Worm (Caenorhabditis elegans) whole organism, L3 larva: Measurements from ENCODE around the gene ZK622.1.
A peak's percentile ranks its signal among the peaks of the same experiment; 100 is the strongest.

Experiments used
- R02D3.7 ChIP-seq: fragments of 150-350 bp; optimal IDR thresholded peaks from 2 replicates; lab custom pipeline; 2014; ENCODE audit warnings: missing biosample characterization, missing genetic modification characterization
- ZK546.5 ChIP-seq: sonication (generic microtip); optimal IDR thresholded peaks from 2 replicates; lab custom pipeline; 2017; ENCODE audit warnings: missing biosample characterization, missing genetic modification characterization
- aly-2 ChIP-seq: fragments of 150-350 bp; optimal IDR thresholded peaks from 2 replicates; lab custom pipeline; 2014; ENCODE audit warnings: missing biosample characterization, missing genetic modification characterization
- ama-1 ChIP-seq: fragments of 150-350 bp; optimal IDR thresholded peaks from 2 replicates; lab custom pipeline; 2018
- ceh-16 ChIP-seq: sonication (generic microtip); optimal IDR thresholded peaks from 2 replicates; lab custom pipeline; 2017; ENCODE audit warnings: missing biosample characterization, missing genetic modification characterization
- ceh-28 ChIP-seq: fragments of 150-350 bp; optimal IDR thresholded peaks from 2 replicates; lab custom pipeline; 2014; ENCODE audit warnings: missing biosample characterization, missing genetic modification reagents, missing genetic modification characterization
- ceh-82 ChIP-seq: fragments of 150-350 bp; optimal IDR thresholded peaks from 2 replicates; lab custom pipeline; 2014; ENCODE audit warnings: missing biosample characterization, missing genetic modification characterization
- ceh-9 ChIP-seq: sonication (generic microtip); optimal IDR thresholded peaks from 2 replicates; lab custom pipeline; 2018; ENCODE audit warnings: missing biosample characterization, missing genetic modification characterization
- daf-12 ChIP-seq: fragments of 150-350 bp; optimal IDR thresholded peaks from 2 replicates; lab custom pipeline; 2014; ENCODE audit warnings: missing biosample characterization, missing genetic modification reagents, missing genetic modification characterization
- egl-27 ChIP-seq: sonication (generic microtip); optimal IDR thresholded peaks from 4 replicates; lab custom pipeline; 2017; ENCODE audit warnings: missing biosample characterization, missing genetic modification reagents, missing genetic modification characterization
- egl-5 ChIP-seq: fragments of 150-350 bp; optimal IDR thresholded peaks from 2 replicates; lab custom pipeline; 2017; ENCODE audit warnings: missing biosample characterization, missing genetic modification reagents, missing genetic modification characterization, inconsistent platforms
- elt-1 ChIP-seq: fragments of 150-350 bp; optimal IDR thresholded peaks from 2 replicates; lab custom pipeline; 2014; ENCODE audit warnings: missing biosample characterization, missing genetic modification characterization
- elt-2 ChIP-seq: sonication (generic microtip); optimal IDR thresholded peaks from 2 replicates; lab custom pipeline; 2016; ENCODE audit warnings: missing genetic modification reagents, mild to moderate bottlenecking, missing genetic modification characterization, missing compliant biosample characterization
- elt-3 ChIP-seq, 3 experiments: fragments of 150-350 bp in 1 of 3; sonication (generic microtip) in 2 of 3; optimal IDR thresholded peaks; 2 replicates in 2 of 3; 4 replicates in 1 of 3; lab custom pipeline; 2014 to 2017; ENCODE audit warnings: missing biosample characterization in 3 of 3, missing genetic modification characterization in 3 of 3
- eor-1 ChIP-seq, 2 experiments: fragments of 150-350 bp; optimal IDR thresholded peaks; 2 replicates each; lab custom pipeline; 2014 to 2018; ENCODE audit warnings: missing biosample characterization in 2 of 2, missing genetic modification characterization in 2 of 2
- fkh-10 ChIP-seq: sonication (generic microtip); optimal IDR thresholded peaks from 2 replicates; lab custom pipeline; 2017; ENCODE audit warnings: missing biosample characterization, missing genetic modification reagents, missing genetic modification characterization
- fkh-2 ChIP-seq: fragments of 150-350 bp; optimal IDR thresholded peaks from 2 replicates; lab custom pipeline; 2014; ENCODE audit warnings: missing biosample characterization, missing genetic modification reagents, missing genetic modification characterization
- fos-1 ChIP-seq: fragments of 150-350 bp; optimal IDR thresholded peaks from 2 replicates; lab custom pipeline; 2014; ENCODE audit warnings: missing biosample characterization, missing genetic modification characterization
- hmg-11 ChIP-seq: sonication (generic microtip); optimal IDR thresholded peaks from 2 replicates; lab custom pipeline; 2016; ENCODE audit warnings: missing genetic modification characterization, missing compliant biosample characterization
- jun-1 ChIP-seq: fragments of 150-350 bp; optimal IDR thresholded peaks from 2 replicates; lab custom pipeline; 2014; ENCODE audit warnings: missing biosample characterization, missing genetic modification reagents, missing genetic modification characterization
- lin-15B ChIP-seq: fragments of 150-350 bp; optimal IDR thresholded peaks from 2 replicates; lab custom pipeline; 2014; ENCODE audit warnings: missing biosample characterization, missing genetic modification characterization
- lin-39 ChIP-seq: fragments of 150-350 bp; optimal IDR thresholded peaks from 2 replicates; lab custom pipeline; 2018; ENCODE audit warnings: missing biosample characterization, missing genetic modification reagents, missing genetic modification characterization
- lsy-12 ChIP-seq: sonication (generic microtip); optimal IDR thresholded peaks from 2 replicates; lab custom pipeline; 2016; ENCODE audit warnings: mild to moderate bottlenecking, missing genetic modification characterization, missing compliant biosample characterization
- mml-1 ChIP-seq: fragments of 150-350 bp; sonication (generic microtip); optimal IDR thresholded peaks from 3 replicates; lab custom pipeline; 2014; ENCODE audit warnings: missing biosample characterization, missing genetic modification characterization
- nfya-1 ChIP-seq: sonication (generic microtip); optimal IDR thresholded peaks from 2 replicates; lab custom pipeline; 2017; ENCODE audit warnings: missing genetic modification characterization, mild to moderate bottlenecking, missing compliant biosample characterization, antibody characterized with exemption, moderate library complexity; ENCODE audit not compliant: insufficient read depth
- nhr-11 ChIP-seq: fragments of 150-350 bp; optimal IDR thresholded peaks from 2 replicates; lab custom pipeline; 2014; ENCODE audit warnings: missing biosample characterization, missing genetic modification characterization
- nhr-23 ChIP-seq: fragments of 150-350 bp; optimal IDR thresholded peaks from 2 replicates; lab custom pipeline; 2014; ENCODE audit warnings: missing biosample characterization, missing genetic modification reagents, missing genetic modification characterization
- nhr-237 ChIP-seq: fragments of 150-350 bp; optimal IDR thresholded peaks from 2 replicates; lab custom pipeline; 2014; ENCODE audit warnings: missing biosample characterization, missing genetic modification characterization
- nhr-25 ChIP-seq: sonication (generic microtip); optimal IDR thresholded peaks from 2 replicates; lab custom pipeline; 2017; ENCODE audit warnings: missing biosample characterization, missing genetic modification characterization
- nhr-43 ChIP-seq: sonication (generic microtip); optimal IDR thresholded peaks from 2 replicates; lab custom pipeline; 2016; ENCODE audit warnings: mild to moderate bottlenecking, missing genetic modification characterization, missing compliant biosample characterization; ENCODE audit not compliant: poor library complexity, severe bottlenecking
- nhr-67 ChIP-seq: fragments of 150-350 bp; optimal IDR thresholded peaks from 2 replicates; lab custom pipeline; 2014; ENCODE audit warnings: missing biosample characterization, missing genetic modification characterization
- nhr-76 ChIP-seq: fragments of 150-350 bp; sonication (generic microtip); optimal IDR thresholded peaks from 5 replicates; lab custom pipeline; 2014; ENCODE audit warnings: missing biosample characterization, missing genetic modification characterization
- nhr-77 ChIP-seq: fragments of 150-350 bp; optimal IDR thresholded peaks from 2 replicates; lab custom pipeline; 2014; ENCODE audit warnings: missing biosample characterization, missing genetic modification characterization
- pha-4 ChIP-seq: fragments of 150-350 bp; optimal IDR thresholded peaks from 2 replicates; lab custom pipeline; 2014; ENCODE audit warnings: missing biosample characterization, missing genetic modification reagents, missing genetic modification characterization
- pqm-1 ChIP-seq: fragments of 150-350 bp; optimal IDR thresholded peaks from 2 replicates; lab custom pipeline; 2017; ENCODE audit warnings: missing biosample characterization, missing genetic modification characterization, inconsistent platforms
- sea-2 ChIP-seq: fragments of 150-350 bp; sonication (generic microtip); optimal IDR thresholded peaks from 4 replicates; lab custom pipeline; 2014; ENCODE audit warnings: missing biosample characterization, missing genetic modification reagents, missing genetic modification characterization
- skn-1 ChIP-seq: fragments of 150-350 bp; optimal IDR thresholded peaks from 2 replicates; lab custom pipeline; 2014; ENCODE audit warnings: missing biosample characterization, missing genetic modification characterization
- snpc-4 ChIP-seq: fragments of 150-350 bp; optimal IDR thresholded peaks from 2 replicates; lab custom pipeline; 2014; ENCODE audit warnings: missing biosample characterization, missing genetic modification characterization
- tbx-2 ChIP-seq: sonication (generic microtip); optimal IDR thresholded peaks from 2 replicates; lab custom pipeline; 2016; ENCODE audit warnings: mild to moderate bottlenecking, missing genetic modification characterization, missing compliant biosample characterization
- unc-39 ChIP-seq: sonication (generic microtip); optimal IDR thresholded peaks from 4 replicates; lab custom pipeline; 2017; ENCODE audit warnings: missing biosample characterization, missing genetic modification characterization
- unc-62 ChIP-seq: fragments of 150-350 bp; sonication (generic microtip); optimal IDR thresholded peaks from 4 replicates; lab custom pipeline; 2014; ENCODE audit warnings: missing biosample characterization, missing genetic modification reagents, missing genetic modification characterization
- zag-1 ChIP-seq: fragments of 150-350 bp; optimal IDR thresholded peaks from 2 replicates; lab custom pipeline; 2014; ENCODE audit warnings: missing biosample characterization, missing genetic modification characterization
- ztf-11 ChIP-seq: fragments of 150-350 bp; optimal IDR thresholded peaks from 2 replicates; lab custom pipeline; 2014; ENCODE audit warnings: missing biosample characterization, missing genetic modification characterization

Gene ZK622.1

DNA sequence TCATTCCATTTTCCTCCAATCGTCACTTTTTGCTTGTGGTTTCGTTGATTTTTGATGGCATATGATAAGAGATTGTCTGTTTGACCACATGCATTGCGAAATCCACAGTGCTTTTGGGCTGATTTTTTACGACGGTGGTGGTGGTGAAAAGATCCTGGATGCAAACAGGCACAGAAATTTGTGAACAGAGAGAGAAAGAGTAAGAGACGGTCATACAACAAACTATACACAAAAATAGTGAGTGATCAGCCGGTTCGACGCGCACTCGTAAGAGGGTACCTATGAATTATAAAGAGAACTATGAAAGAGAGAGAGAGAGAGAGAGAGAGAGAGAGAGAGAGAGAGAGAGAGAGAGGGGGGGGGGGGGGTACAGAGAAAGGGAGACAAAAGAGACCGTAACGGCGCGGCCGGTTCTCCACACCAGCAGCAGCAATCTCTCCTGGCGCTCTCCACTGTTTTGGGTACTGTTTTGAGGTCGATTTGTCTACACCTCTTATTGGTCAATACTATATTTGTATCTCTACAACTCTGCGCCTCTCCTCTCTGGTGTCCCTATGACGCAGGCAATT is 28.2 kb downstream of the ZK622.1 start:
- TF ChIP-seq ceh-16 (tag; lab: Kevin White, UChicago) = no peak
- peak; percentile 83 for TF ChIP-seq lsy-12 (tag; lab: Kevin White, UChicago)
- no peak for TF ChIP-seq nhr-77 (tag; lab: Kevin White, UChicago)
- no peak for TF ChIP-seq sea-2 (GFP tag; lab: Kevin White, UChicago)
- peak; percentile 6 for TF ChIP-seq R02D3.7
- TF ChIP-seq nhr-76 (tag; lab: Kevin White, UChicago) = no peak
- TF ChIP-seq ztf-11 (tag; lab: Kevin White, UChicago) = no peak
- TF ChIP-seq nhr-67 = no peak
- TF ChIP-seq nfya-1 (tag; lab: Kevin White, UChicago) = peak; percentile 21
- peak; percentile 8 for TF ChIP-seq fos-1
- no peak for TF ChIP-seq ceh-82 (tag; lab: Kevin White, UChicago)
- no peak for TF ChIP-seq nhr-11
- TF ChIP-seq jun-1 = peak; percentile 82
- peak; percentile 25 for TF ChIP-seq pqm-1 (tag; lab: Kevin White, UChicago)
- TF ChIP-seq ceh-28 (tag; lab: Kevin White, UChicago) = peak; percentile 45
- no peak for TF ChIP-seq skn-1 (tag; lab: Kevin White, UChicago)
- TF ChIP-seq egl-27 = no peak
- TF ChIP-seq nhr-23 (tag; lab: Kevin White, UChicago) = peak; percentile 77
- TF ChIP-seq lin-15B (tag; lab: Kevin White, UChicago) = no peak
- no peak for TF ChIP-seq zag-1 (tag; lab: Kevin White, UChicago)
- no peak for TF ChIP-seq hmg-11
- TF ChIP-seq tbx-2 (tag; lab: Kevin White, UChicago) = peak; percentile 45
- no peak for TF ChIP-seq egl-5 (tag; lab: Kevin White, UChicago)
- TF ChIP-seq pha-4 (tag; lab: Kevin White, UChicago) = peak; percentile 74
- no peak for TF ChIP-seq snpc-4 (tag; lab: Kevin White, UChicago)
- TF ChIP-seq nhr-25 (tag; lab: Kevin White, UChicago) = peak; percentile 79
- no peak for TF ChIP-seq mml-1 (tag; lab: Kevin White, UChicago)
- peak; percentile 89 for TF ChIP-seq nhr-43 (tag; lab: Kevin White, UChicago)
- TF ChIP-seq elt-3 (tag; optimal IDR thresholded peaks at IDR 0.05; lab: Kevin White, UChicago) = peak in 2 of 3 experiments; percentile 46 to 94
- TF ChIP-seq nhr-237 = no peak
- peak; percentile 80 for TF ChIP-seq elt-2 (tag; lab: Kevin White, UChicago)
- TF ChIP-seq elt-1 = peak; percentile 33
- TF ChIP-seq daf-12 (tag; lab: Kevin White, UChicago) = no peak

- TF ChIP-seq nhr-23 (tag; lab: Kevin White, UChicago) = peak; percentile 16
- peak; percentile 61 for TF ChIP-seq pha-4 (tag; lab: Kevin White, UChicago)
- TF ChIP-seq pqm-1 (tag; lab: Kevin White, UChicago) = no peak
- TF ChIP-seq, all 47 proteins: peak for 2
Measured at ce11 chrII:5322732-5323326, 29.2 kb downstream of the ZK622.1 start, which contains the start of gene vhp-1. TSS of gene vhp-1 (plus strand) at chrII:5323276.

DNA sequence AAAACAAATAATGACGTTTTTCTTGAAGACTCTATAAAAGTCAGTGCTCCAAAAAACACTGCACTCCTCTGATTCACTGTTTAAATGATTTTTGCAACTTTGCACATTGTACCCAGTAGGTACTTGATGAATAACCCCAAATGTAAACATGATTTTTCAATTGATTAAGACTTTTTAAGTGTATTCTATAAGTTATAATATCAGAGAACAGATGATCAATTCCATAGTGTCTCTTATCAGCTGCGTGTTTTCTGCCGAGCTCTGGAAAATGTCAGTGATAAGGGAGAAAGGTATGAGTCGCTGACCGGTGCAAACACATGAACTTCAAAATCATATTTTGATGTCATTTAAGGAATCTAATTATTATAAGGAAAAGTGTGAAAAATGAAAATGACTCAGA is 30.2 kb downstream of the ZK622.1 start:
- TF ChIP-seq R02D3.7 (no peak), elt-1 (no peak), jun-1 (peak; percentile 83), ceh-9 (tag; lab: Kevin White, UChicago) (no peak), nhr-25 (tag; lab: Kevin White, UChicago) (no peak), tbx-2 (tag; lab: Kevin White, UChicago) (no peak), ama-1 (no peak), egl-27 (no peak), elt-2 (tag; lab: Kevin White, UChicago) (peak; percentile 100), pqm-1 (tag; lab: Kevin White, UChicago) (peak; percentile 99), eor-1 (tag; optimal IDR thresholded peaks at IDR 0.05; lab: Kevin White, UChicago) (no peak), nhr-76 (tag; lab: Kevin White, UChicago) (no peak), ZK546.5 (tag; lab: Kevin White, UChicago) (no peak), egl-5 (tag; lab: Kevin White, UChicago) (no peak), lin-39 (tag; lab: Kevin White, UChicago) (no peak), aly-2 (no peak), zag-1 (tag; lab: Kevin White, UChicago) (no peak), fkh-10 (GFP tag; lab: Kevin White, UChicago) (no peak), nhr-67 (no peak), ztf-11 (tag; lab: Kevin White, UChicago) (no peak), fkh-2 (no peak), snpc-4 (tag; lab: Kevin White, UChicago) (no peak), pha-4 (tag; lab: Kevin White, UChicago) (peak; percentile 88), nhr-43 (tag; lab: Kevin White, UChicago) (no peak), unc-39 (tag; lab: Kevin White, UChicago) (no peak), hmg-11 (no peak), mml-1 (tag; lab: Kevin White, UChicago) (no peak), nhr-23 (tag; lab: Kevin White, UChicago) (no peak), unc-62 (no peak)
